Worm (Caenorhabditis elegans) whole organism, L2 larva: ENCODE measurements around the gene F44E2.6.

Source experiments
- aly-2 ChIP-seq: fragments of 150-350 bp; optimal IDR thresholded peaks from 2 replicates; lab custom pipeline; 2014; ENCODE audit warnings: missing biosample characterization, missing genetic modification characterization
- egl-27 ChIP-seq: sonication (generic microtip); optimal IDR thresholded peaks from 3 replicates; lab custom pipeline; 2017; ENCODE audit warnings: missing biosample characterization, missing genetic modification reagents, missing genetic modification characterization
- lsy-2 ChIP-seq, 2 experiments: fragments of 150-350 bp in 1 of 2; sonication (generic microtip) in 1 of 2; optimal IDR thresholded peaks; 2 replicates each; lab custom pipeline; 2014 to 2017; ENCODE audit warnings: missing biosample characterization in 2 of 2, missing genetic modification characterization in 2 of 2
- mbf-1 ChIP-seq: sonication (generic microtip); optimal IDR thresholded peaks from 2 replicates; lab custom pipeline; 2017; ENCODE audit warnings: missing biosample characterization, missing genetic modification characterization
- sma-3 ChIP-seq: sonication (generic microtip); optimal IDR thresholded peaks from 2 replicates; lab custom pipeline; 2016; ENCODE audit warnings: missing genetic modification reagents, missing genetic modification characterization, missing compliant biosample characterization
- snpc-4 ChIP-seq: fragments of 150-350 bp; optimal IDR thresholded peaks from 2 replicates; lab custom pipeline; 2014; ENCODE audit warnings: missing biosample characterization, missing genetic modification characterization
- unc-62 ChIP-seq: fragments of 150-350 bp; optimal IDR thresholded peaks from 2 replicates; lab custom pipeline; 2014; ENCODE audit warnings: missing biosample characterization, missing genetic modification reagents, missing genetic modification characterization
- ztf-11 ChIP-seq: sonication (generic microtip); optimal IDR thresholded peaks from 2 replicates; lab custom pipeline; 2017; ENCODE audit warnings: missing biosample characterization, missing genetic modification characterization
- ztf-4 ChIP-seq: fragments of 150-350 bp; optimal IDR thresholded peaks from 2 replicates; lab custom pipeline; 2014; ENCODE audit warnings: missing biosample characterization, missing genetic modification characterization

ce11 chrIII:8882333-8882732, 37.3 kb upstream of the F44E2.6 start:
- TF ChIP-seq ztf-11 (tag; lab: Kevin White, UChicago) (no peak), egl-27 (tag; lab: Kevin White, UChicago) (no peak), unc-62 (GFP tag; lab: Kevin White, UChicago) (no peak), ztf-4 (tag; lab: Kevin White, UChicago) (no peak), snpc-4 (no peak), aly-2 (tag; lab: Kevin White, UChicago) (no peak), lsy-2 (tag; optimal IDR thresholded peaks at IDR 0.05; lab: Kevin White, UChicago) (no peak), mbf-1 (tag; lab: Kevin White, UChicago) (no peak), sma-3 (GFP tag; lab: Kevin White, UChicago) (no peak)
